Fruit fly (Drosophila melanogaster): ENCODE results near the gene CG4074.

CG4074 gene

DNA sequence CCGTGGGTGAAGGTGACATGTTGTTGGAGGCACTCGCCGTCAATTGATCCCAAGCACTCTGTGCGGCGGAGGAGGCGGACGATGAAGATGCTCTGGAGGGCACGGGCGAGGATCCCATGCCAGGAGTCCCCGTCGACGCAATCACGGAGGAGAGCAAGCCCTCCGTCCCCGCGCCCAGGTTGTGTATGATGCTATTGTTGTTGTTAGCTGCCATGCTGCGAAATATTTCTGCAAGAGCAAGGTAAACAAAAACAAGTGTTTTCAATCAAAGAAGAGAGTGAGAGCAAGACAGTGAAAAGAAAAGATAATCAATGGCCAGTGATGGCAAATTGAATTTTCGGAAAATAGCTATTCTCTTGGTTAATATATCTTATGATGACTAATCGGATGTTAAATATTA, 15.1 kb upstream of the CG4074 start:
- TF ChIP-seq Hr78 (GFP tag; optimal IDR thresholded peaks at IDR 0.05) = no peak
- TF ChIP-seq Rel (GFP tag; optimal IDR thresholded peaks at IDR 0.05) = no peak
- TF ChIP-seq Rel (tag; optimal IDR thresholded peaks at IDR 0.05) = peak; percentile 75
- no peak for TF ChIP-seq Jra (GFP tag; optimal IDR thresholded peaks at IDR 0.05)
- TF ChIP-seq br (GFP tag; optimal IDR thresholded peaks at IDR 0.05) = no peak
- TF ChIP-seq CrebA (GFP tag; optimal IDR thresholded peaks at IDR 0.05; ENCODE audit: borderline replicate concordance) = no peak
- TF ChIP-seq dsf (GFP tag; optimal IDR thresholded peaks at IDR 0.05; ENCODE audit: borderline replicate concordance) = no peak
- no peak for TF ChIP-seq Abd-B (GFP tag; optimal IDR thresholded peaks at IDR 0.05)
- no peak for TF ChIP-seq tai (GFP tag; optimal IDR thresholded peaks at IDR 0.05)
- no peak for TF ChIP-seq HLH106 (tag; optimal IDR thresholded peaks at IDR 0.05)

DNA sequence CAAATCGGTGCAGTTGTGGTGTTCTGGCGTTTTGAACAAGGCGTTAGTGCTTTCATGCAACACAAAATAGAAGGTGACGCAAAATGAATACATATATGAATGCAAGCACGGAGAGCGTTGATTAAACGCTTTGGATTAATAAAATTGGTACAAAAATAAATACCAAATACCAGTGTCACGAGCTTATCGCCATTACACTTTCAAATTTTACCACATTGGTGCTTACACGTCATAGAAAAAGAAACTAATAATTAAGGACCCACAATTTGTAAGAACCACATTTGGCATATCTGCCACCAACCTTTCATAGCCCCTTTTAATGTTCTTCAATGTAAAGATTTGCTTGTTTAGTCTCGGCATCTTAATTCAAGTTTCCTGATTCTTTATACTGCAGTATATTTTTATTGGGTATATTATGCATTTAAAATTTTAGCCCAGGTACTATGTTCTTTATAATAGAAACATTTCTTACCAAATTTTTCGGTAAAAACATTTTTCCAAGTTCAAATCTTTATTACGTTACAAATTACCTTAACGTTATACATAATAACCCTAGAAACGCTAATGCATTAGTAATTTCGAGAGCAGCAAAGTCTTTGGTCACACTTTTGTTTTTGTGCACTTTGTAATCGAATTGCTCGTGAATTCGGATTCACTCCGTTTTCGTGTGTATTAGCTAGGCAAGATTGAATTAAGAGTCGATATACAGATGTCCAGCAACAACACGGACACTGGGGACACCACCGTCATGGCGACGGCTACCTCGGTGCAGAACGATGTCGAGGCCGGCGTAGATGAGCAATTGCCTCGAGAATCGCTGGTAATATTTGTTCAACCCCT, 9.1 kb upstream of the CG4074 start, which contains the start of the genes Pex16 and Pex14:
Gene Pex16 (minus strand): TSS at position 41 of the 840 bp plus-strand sequence.
Gene Pex14 (plus strand): TSS at position 576 of the 840 bp plus-strand sequence.
- TF ChIP-seq fru (GFP tag; optimal IDR thresholded peaks at IDR 0.05) = peak; percentile 69
- peak; percentile 53 for TF ChIP-seq OdsH (GFP tag; optimal IDR thresholded peaks at IDR 0.05)
- peak; percentile 57 for TF ChIP-seq h (GFP tag; optimal IDR thresholded peaks at IDR 0.05)
- peak; percentile 72 for TF ChIP-seq ey (GFP tag; optimal IDR thresholded peaks at IDR 0.05)
- TF ChIP-seq CG9705 (GFP tag; optimal IDR thresholded peaks at IDR 0.05) = peak; percentile 28
- TF ChIP-seq Hnf4 (GFP tag; optimal IDR thresholded peaks at IDR 0.05) = peak; percentile 56
- TF ChIP-seq brk (GFP tag; optimal IDR thresholded peaks at IDR 0.05) = no peak
- TF ChIP-seq Hr78 (GFP tag; optimal IDR thresholded peaks at IDR 0.05) = no peak
- TF ChIP-seq foxo (GFP tag; optimal IDR thresholded peaks at IDR 0.05) = peak in 1 of 2 experiments; percentile 80
- peak; percentile 80 for TF ChIP-seq woc (GFP tag; optimal IDR thresholded peaks at IDR 0.05)
- no peak for TF ChIP-seq Jra (GFP tag; optimal IDR thresholded peaks at IDR 0.05)
- TF ChIP-seq HLH106 (tag; optimal IDR thresholded peaks at IDR 0.05) = peak; percentile 73
- no peak for TF ChIP-seq dmrt93B (GFP tag; optimal IDR thresholded peaks at IDR 0.05)
- TF ChIP-seq br (GFP tag; optimal IDR thresholded peaks at IDR 0.05) = peak; percentile 65
- no peak for TF ChIP-seq sage (GFP tag; optimal IDR thresholded peaks at IDR 0.05)
- TF ChIP-seq Hr83 (GFP tag; optimal IDR thresholded peaks at IDR 0.05; ENCODE audit: poor library complexity, severe bottlenecking) = peak; percentile 24
- peak; percentile 52 for TF ChIP-seq Sp1 (GFP tag; optimal IDR thresholded peaks at IDR 0.05)
- TF ChIP-seq Dfd (GFP tag; optimal IDR thresholded peaks at IDR 0.05) = no peak
- TF ChIP-seq rgr (GFP tag; optimal IDR thresholded peaks at IDR 0.05) = peak; percentile 94
- no peak for TF ChIP-seq N (GFP tag; optimal IDR thresholded peaks at IDR 0.05)
- TF ChIP-seq sv (GFP tag; optimal IDR thresholded peaks at IDR 0.05) = peak; percentile 66
- peak; percentile 38 for TF ChIP-seq psq (GFP tag; optimal IDR thresholded peaks at IDR 0.05)
- no peak for TF ChIP-seq usp (GFP tag; optimal IDR thresholded peaks at IDR 0.05)
- no peak for TF ChIP-seq pan (optimal IDR thresholded peaks at IDR 0.05)
- no peak for TF ChIP-seq tai (GFP tag; optimal IDR thresholded peaks at IDR 0.05)

DNA sequence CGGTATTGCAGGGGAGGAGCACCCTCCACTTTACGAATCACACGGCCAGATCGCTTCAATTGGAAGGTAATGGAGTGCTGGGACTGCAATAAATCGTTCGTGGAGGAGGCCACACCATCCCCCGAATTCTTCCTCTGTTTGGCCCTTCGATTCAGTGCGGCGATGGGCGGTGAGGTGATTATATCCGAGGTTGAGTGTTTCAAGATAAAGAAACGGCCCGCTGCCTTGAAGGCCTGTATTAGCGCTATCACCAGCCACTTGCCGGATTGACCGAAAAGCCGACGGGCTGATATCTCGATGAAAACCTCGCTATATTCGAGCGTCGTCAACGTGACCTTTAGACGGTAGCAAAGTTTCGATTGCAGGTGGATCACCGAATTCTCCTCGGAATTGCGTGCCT, 8.2 kb upstream of the CG4074 start:
- no peak for TF ChIP-seq h (GFP tag; optimal IDR thresholded peaks at IDR 0.05)
- TF ChIP-seq Rel (GFP tag; optimal IDR thresholded peaks at IDR 0.05) = no peak
- peak; percentile 78 for TF ChIP-seq Rel (tag; optimal IDR thresholded peaks at IDR 0.05)

DNA sequence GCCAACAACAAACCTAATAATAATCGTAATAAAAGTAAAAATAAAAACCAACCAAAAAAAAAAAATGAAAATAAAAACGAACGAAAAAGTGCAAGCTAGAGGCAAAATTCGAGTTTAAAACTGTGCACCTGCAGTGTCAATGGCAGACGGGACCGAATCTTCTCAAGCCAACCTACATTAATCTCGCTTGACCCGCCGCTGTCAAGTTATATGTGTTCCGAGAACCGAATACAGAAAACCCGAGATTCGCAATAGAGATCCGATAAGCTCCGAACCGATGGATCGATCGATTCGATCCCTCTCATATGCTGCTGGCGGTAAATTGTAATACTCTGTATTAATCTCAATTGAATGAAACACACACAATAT, 3.3 kb upstream of the CG4074 start:
- TF ChIP-seq Dfd (GFP tag; optimal IDR thresholded peaks at IDR 0.05) (no peak), woc (GFP tag; optimal IDR thresholded peaks at IDR 0.05) (no peak), Hr78 (GFP tag; optimal IDR thresholded peaks at IDR 0.05) (no peak), dmrt93B (GFP tag; optimal IDR thresholded peaks at IDR 0.05) (no peak), rgr (GFP tag; optimal IDR thresholded peaks at IDR 0.05) (no peak), Mio (GFP tag; optimal IDR thresholded peaks at IDR 0.05) (no peak)

Data from whole organism, wandering third instar larva.